Fruit fly (Drosophila melanogaster) whole organism, prepupa: ENCODE measurements around the gene CG15022.

Source experiments
- CG34406 ChIP-seq: fragments of 200-800 bp; sonication (Bioruptor generic); optimal IDR thresholded peaks from 3 replicates; lab custom pipeline; 2016; ENCODE audit warnings: missing biosample characterization, missing genetic modification characterization
- CG6854 ChIP-seq: fragments of 200-800 bp; sonication (Bioruptor generic); optimal IDR thresholded peaks from 2 replicates; lab custom pipeline; 2017; ENCODE audit warnings: missing biosample characterization, mild to moderate bottlenecking, missing genetic modification characterization
- Met ChIP-seq: fragments of 200-800 bp; sonication (Bioruptor generic); optimal IDR thresholded peaks from 3 replicates; lab custom pipeline; 2016; ENCODE audit warnings: missing biosample characterization, missing genetic modification characterization
- acj6 ChIP-seq: fragments of 200-800 bp; sonication (Bioruptor generic); optimal IDR thresholded peaks from 3 replicates; lab custom pipeline; 2016; ENCODE audit warnings: missing biosample characterization, missing genetic modification characterization
- fkh ChIP-seq: fragments of 200-800 bp; sonication (Bioruptor generic); optimal IDR thresholded peaks from 3 replicates; lab custom pipeline; 2017; ENCODE audit warnings: missing biosample characterization, mild to moderate bottlenecking, missing genetic modification characterization, moderate library complexity
- salr ChIP-seq, 2 experiments: fragments of 200-800 bp; sonication (Bioruptor generic); optimal IDR thresholded peaks; 3 replicates each; lab custom pipeline; 2016 to 2018; ENCODE audit warnings: missing biosample characterization in 2 of 2, missing genetic modification characterization in 2 of 2, mild to moderate bottlenecking in 1 of 2

DNA sequence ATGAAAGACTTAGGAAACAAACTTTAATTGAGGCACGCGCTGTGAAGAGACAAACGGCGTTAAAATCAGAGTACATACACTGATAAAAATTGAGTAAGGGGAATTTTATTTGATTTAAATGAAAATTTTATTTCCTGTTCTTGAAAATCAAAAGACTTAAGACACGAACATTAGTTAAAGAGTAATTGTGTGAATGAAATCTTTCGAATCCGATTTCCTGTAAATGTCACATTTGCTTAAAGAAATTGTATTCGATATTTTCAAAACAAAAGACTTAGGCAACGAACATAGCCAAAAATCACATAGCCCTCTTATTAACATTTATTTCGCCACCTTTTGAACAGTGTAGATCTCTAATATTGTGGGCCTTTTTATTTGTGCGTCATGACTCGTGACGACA lies 14.3 kb downstream of the CG15022 start:
- TF ChIP-seq salr (GFP tag; optimal IDR thresholded peaks at IDR 0.05; lab: Kevin White, UChicago) (no peak), Met (GFP tag; lab: Kevin White, UChicago) (no peak), acj6 (GFP tag; lab: Kevin White, UChicago) (no peak), fkh (GFP tag; lab: Kevin White, UChicago) (no peak), CG6854 (GFP tag; lab: Kevin White, UChicago) (no peak), CG34406 (no peak)
